4 fruit fly cellular contexts compared by ENCODE assay signal in the genomic region with DNA sequence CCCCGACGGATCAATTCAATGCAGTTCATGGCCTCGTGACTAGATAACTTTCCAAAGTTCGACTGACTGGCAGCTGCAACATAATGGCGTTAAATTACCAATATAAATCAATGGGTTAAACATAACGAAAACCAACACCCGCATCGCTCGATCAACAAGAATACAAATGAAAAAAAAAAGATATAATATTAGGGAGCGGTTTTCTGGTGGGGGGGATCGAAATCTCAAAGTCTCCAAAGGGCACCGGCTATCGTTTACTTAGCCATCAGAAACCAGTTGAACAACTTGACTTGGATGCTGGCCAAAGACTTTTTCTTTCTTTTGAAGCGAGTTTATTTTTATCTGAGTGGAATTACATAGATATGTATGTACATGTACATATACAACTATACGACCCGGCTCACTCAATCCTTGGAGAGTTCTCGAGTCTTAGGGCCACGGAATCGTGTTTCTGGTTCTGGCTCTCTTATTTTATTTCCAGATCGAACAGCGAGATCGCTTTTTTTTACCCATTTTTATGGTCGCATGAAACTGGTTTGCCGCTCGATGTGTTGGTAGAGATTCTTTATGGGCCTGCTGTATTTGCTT.
A peak's percentile ranks its signal among the peaks of the same experiment; 100 is the strongest.
TF ChIP-seq lines count a peak whose summit lies in the region.

No protein-coding gene starts in this region.

- TF ChIP-seq CTCF in whole organism, embryonic (GFP tag; optimal IDR thresholded peaks at IDR 0.05; lab: Kevin White, UChicago), result no peak

TF ChIP-seq in whole organism, embryonic, 481 proteins besides CTCF, POLR2A, EP300 and RAD21 (continues in another document):
- TF ChIP-seq CG15269 (tag; optimal IDR thresholded peaks at IDR 0.05; lab: Kevin White, UChicago), result peak; percentile 58
- TF ChIP-seq pros (GFP tag; optimal IDR thresholded peaks at IDR 0.05; lab: Kevin White, UChicago), result peak; percentile 45
- no peak for TF ChIP-seq CG12071 (GFP tag; optimal IDR thresholded peaks at IDR 0.05; lab: Kevin White, UChicago)
- TF ChIP-seq fd96Cb (tag; optimal IDR thresholded peaks at IDR 0.05; lab: Kevin White, UChicago), result no peak
- TF ChIP-seq bsh (GFP tag; optimal IDR thresholded peaks at IDR 0.05; lab: Kevin White, UChicago), result peak in 1 of 2 experiments; percentile 48
- TF ChIP-seq Hr78 (GFP tag; optimal IDR thresholded peaks at IDR 0.05; lab: Kevin White, UChicago), result peak in 1 of 2 experiments; percentile 69
- peak; percentile 63 for TF ChIP-seq cad (GFP tag; optimal IDR thresholded peaks at IDR 0.05; lab: Kevin White, UChicago)
- TF ChIP-seq dmrt99B (tag; optimal IDR thresholded peaks at IDR 0.05; lab: Kevin White, UChicago), result no peak
- peak; percentile 88 for TF ChIP-seq nom (GFP tag; optimal IDR thresholded peaks at IDR 0.05; lab: Kevin White, UChicago)
- TF ChIP-seq corto (GFP tag; optimal IDR thresholded peaks at IDR 0.05; lab: Kevin White, UChicago), result peak; percentile 13
- TF ChIP-seq cg (GFP tag; optimal IDR thresholded peaks at IDR 0.05; lab: Kevin White, UChicago), result peak; percentile 55
- no peak for TF ChIP-seq CG16863 (GFP tag; optimal IDR thresholded peaks at IDR 0.05; lab: Kevin White, UChicago)
- no peak for TF ChIP-seq vfl (GFP tag; optimal IDR thresholded peaks at IDR 0.05; lab: Kevin White, UChicago)
- peak; percentile 24 for TF ChIP-seq lbe (GFP tag; optimal IDR thresholded peaks at IDR 0.05; lab: Kevin White, UChicago)
- peak; percentile 47 for TF ChIP-seq CG13894 (tag; optimal IDR thresholded peaks at IDR 0.05; lab: Kevin White, UChicago)
- no peak for TF ChIP-seq cwo (GFP tag; optimal IDR thresholded peaks at IDR 0.05; lab: Kevin White, UChicago)
- peak; percentile 36 for TF ChIP-seq sens (GFP tag; lab: Kevin White, UChicago)
- peak; percentile 93 for TF ChIP-seq z (GFP tag; IDR thresholded peaks at IDR 0.05; lab: Robert Waterston, UW)
- TF ChIP-seq dysf (GFP tag; IDR thresholded peaks at IDR 0.05; lab: Robert Waterston, UW), result no peak
- TF ChIP-seq Fer1 (GFP tag; optimal IDR thresholded peaks at IDR 0.05; lab: Kevin White, UChicago), result no peak
- TF ChIP-seq Abd-B (GFP tag; optimal IDR thresholded peaks at IDR 0.05; lab: Kevin White, UChicago), result no peak

TF ChIP-seq in whole organism, prepupa, 60 proteins besides CTCF, POLR2A, EP300 and RAD21 (continues in another document):
- no peak for TF ChIP-seq CG15336 (GFP tag; IDR thresholded peaks at IDR 0.05; lab: Robert Waterston, UW)
- peak; percentile 83 for TF ChIP-seq CG6808 (GFP tag; optimal IDR thresholded peaks at IDR 0.05; lab: Kevin White, UChicago)
- TF ChIP-seq spab (GFP tag; optimal IDR thresholded peaks at IDR 0.05; lab: Kevin White, UChicago), result peak; percentile 48
- peak; percentile 4 for TF ChIP-seq net (GFP tag; optimal IDR thresholded peaks at IDR 0.05; lab: Kevin White, UChicago)
- peak; percentile 55 for TF ChIP-seq Ets96B (tag; optimal IDR thresholded peaks at IDR 0.05; lab: Kevin White, UChicago)
- no peak for TF ChIP-seq CG11762 (GFP tag; optimal IDR thresholded peaks at IDR 0.05; lab: Kevin White, UChicago; ENCODE audit: insufficient read depth)
- no peak for TF ChIP-seq CG10631 (GFP tag; optimal IDR thresholded peaks at IDR 0.05; lab: Kevin White, UChicago)
- peak; percentile 79 to 84 for TF ChIP-seq ss (GFP tag; optimal IDR thresholded peaks at IDR 0.05; lab: Kevin White, UChicago)
- TF ChIP-seq Lpt (GFP tag; optimal IDR thresholded peaks at IDR 0.05; lab: Kevin White, UChicago), result peak; percentile 21
- peak; percentile 45; the same call in 1 of the 3 replicates for TF ChIP-seq eg (GFP tag; IDR thresholded peaks at IDR 0.05; lab: Robert Waterston, UW)
- TF ChIP-seq svp (GFP tag; lab: Kevin White, UChicago), result peak; percentile 17
- no peak for TF ChIP-seq Smox (GFP tag; optimal IDR thresholded peaks at IDR 0.05; lab: Kevin White, UChicago)
- TF ChIP-seq CG32006 (GFP tag; optimal IDR thresholded peaks at IDR 0.05; lab: Kevin White, UChicago), result no peak
- TF ChIP-seq salr (GFP tag; optimal IDR thresholded peaks at IDR 0.05; lab: Kevin White, UChicago), result no peak
- TF ChIP-seq Sox14 (GFP tag; optimal IDR thresholded peaks at IDR 0.05; lab: Kevin White, UChicago), result no peak
- TF ChIP-seq CG11294 (GFP tag; IDR thresholded peaks at IDR 0.05; lab: Robert Waterston, UW), result no peak
- TF ChIP-seq OdsH (GFP tag; optimal IDR thresholded peaks at IDR 0.05; lab: Kevin White, UChicago), result no peak
- TF ChIP-seq vri (GFP tag; optimal IDR thresholded peaks at IDR 0.05; lab: Kevin White, UChicago), result no peak
- TF ChIP-seq fkh (GFP tag; optimal IDR thresholded peaks at IDR 0.05; lab: Kevin White, UChicago), result peak; percentile 16
- no peak for TF ChIP-seq Sox15 (GFP tag; optimal IDR thresholded peaks at IDR 0.05; lab: Kevin White, UChicago)
- TF ChIP-seq dac (GFP tag; optimal IDR thresholded peaks at IDR 0.05; lab: Kevin White, UChicago), result no peak
- peak; percentile 54 for TF ChIP-seq dsx (GFP tag; optimal IDR thresholded peaks at IDR 0.05; lab: Kevin White, UChicago; ENCODE audit: poor library complexity, severe bottlenecking)

TF ChIP-seq in whole organism, pupa, 21 proteins besides CTCF, POLR2A, EP300 and RAD21:
- TF ChIP-seq CG14655 (GFP tag; optimal IDR thresholded peaks at IDR 0.05; lab: Kevin White, UChicago), result no peak
- no peak for TF ChIP-seq CG8301 (tag; optimal IDR thresholded peaks at IDR 0.05; lab: Kevin White, UChicago)
- TF ChIP-seq CG12605 (GFP tag; IDR thresholded peaks at IDR 0.05; lab: Robert Waterston, UW), result peak; percentile 62; the same call in 1 of the 2 replicates
- TF ChIP-seq Pif1B (GFP tag; optimal IDR thresholded peaks at IDR 0.05; lab: Kevin White, UChicago), result peak; percentile 0
- TF ChIP-seq Ets98B (GFP tag; IDR thresholded peaks at IDR 0.05; lab: Robert Waterston, UW), result no peak
- no peak for TF ChIP-seq Pif1A (GFP tag; optimal IDR thresholded peaks at IDR 0.05; lab: Kevin White, UChicago)
- peak; percentile 66 for TF ChIP-seq gl (tag; optimal IDR thresholded peaks at IDR 0.05; lab: Kevin White, UChicago)
- 0 out of 3 replicates have a peak, but pooled peaks have one; percentile 11 for TF ChIP-seq fd96Ca (GFP tag; IDR thresholded peaks at IDR 0.05; lab: Robert Waterston, UW)
- TF ChIP-seq CG9948 (tag; optimal IDR thresholded peaks at IDR 0.05; lab: Kevin White, UChicago), result no peak
- TF ChIP-seq Snoo (tag; optimal IDR thresholded peaks at IDR 0.05; lab: Kevin White, UChicago), result no peak
- peak; percentile 81 for TF ChIP-seq EcR (GFP tag; optimal IDR thresholded peaks at IDR 0.05; lab: Kevin White, UChicago)
- peak; percentile 36 for TF ChIP-seq CG8159 (tag; optimal IDR thresholded peaks at IDR 0.05; lab: Kevin White, UChicago)
- TF ChIP-seq CG13204 (GFP tag; optimal IDR thresholded peaks at IDR 0.05; lab: Kevin White, UChicago), result peak; percentile 63
- TF ChIP-seq rn (GFP tag; IDR thresholded peaks at IDR 0.05; lab: Robert Waterston, UW), result no peak
- TF ChIP-seq CG34367 (tag; optimal IDR thresholded peaks at IDR 0.05; lab: Kevin White, UChicago), result peak; percentile 50
- TF ChIP-seq CG10348 (GFP tag; IDR thresholded peaks at IDR 0.05; lab: Robert Waterston, UW), result no peak
- TF ChIP-seq D1 (tag; optimal IDR thresholded peaks at IDR 0.05; lab: Kevin White, UChicago), result no peak
- no peak for TF ChIP-seq CG4496 (GFP tag; IDR thresholded peaks at IDR 0.05; lab: Robert Waterston, UW)
- no peak for TF ChIP-seq CG32121 (GFP tag; IDR thresholded peaks at IDR 0.05; lab: Robert Waterston, UW)
- TF ChIP-seq CG17806 (tag; optimal IDR thresholded peaks at IDR 0.05; lab: Kevin White, UChicago), result peak; percentile 25
- peak; percentile 28 for TF ChIP-seq CG15710 (tag; optimal IDR thresholded peaks at IDR 0.05; lab: Kevin White, UChicago)
TF ChIP-seq in whole organism, pupa: peak in this region for 10.

TF ChIP-seq in whole organism, wandering third instar larva, 38 proteins besides CTCF, POLR2A, EP300 and RAD21:
- peak; percentile 64 for TF ChIP-seq Rel (GFP tag; optimal IDR thresholded peaks at IDR 0.05; lab: Kevin White, UChicago)
- TF ChIP-seq Rel (tag; optimal IDR thresholded peaks at IDR 0.05; lab: Kevin White, UChicago), result no peak
- TF ChIP-seq dl (GFP tag; optimal IDR thresholded peaks at IDR 0.05; lab: Kevin White, UChicago; ENCODE audit: insufficient read depth in 1 of 2, partially characterized antibody in 2 of 2), result no peak
- TF ChIP-seq Hr78 (GFP tag; optimal IDR thresholded peaks at IDR 0.05; lab: Kevin White, UChicago), result no peak
- peak in 1 of 2 experiments; percentile 12 for TF ChIP-seq foxo (GFP tag; optimal IDR thresholded peaks at IDR 0.05; lab: Kevin White, UChicago)
- peak; percentile 78 for TF ChIP-seq CrebA (GFP tag; optimal IDR thresholded peaks at IDR 0.05; lab: Kevin White, UChicago; ENCODE audit: borderline replicate concordance)
- TF ChIP-seq brk (GFP tag; optimal IDR thresholded peaks at IDR 0.05; lab: Kevin White, UChicago), result peak; percentile 23
- no peak for TF ChIP-seq jim (GFP tag; optimal IDR thresholded peaks at IDR 0.05; lab: Kevin White, UChicago)
- TF ChIP-seq sage (GFP tag; optimal IDR thresholded peaks at IDR 0.05; lab: Kevin White, UChicago), result peak; percentile 53
- TF ChIP-seq tai (GFP tag; optimal IDR thresholded peaks at IDR 0.05; lab: Kevin White, UChicago), result no peak
- peak; percentile 1 for TF ChIP-seq Sp1 (GFP tag; optimal IDR thresholded peaks at IDR 0.05; lab: Kevin White, UChicago)
- no peak for TF ChIP-seq dmrt93B (GFP tag; optimal IDR thresholded peaks at IDR 0.05; lab: Kevin White, UChicago)
- peak; percentile 22 for TF ChIP-seq Vsx2 (GFP tag; optimal IDR thresholded peaks at IDR 0.05; lab: Kevin White, UChicago; ENCODE audit: partially characterized antibody)
